Fruit fly (Drosophila melanogaster): ENCODE data around the gene CG17650.

Gene CG17650

dm6 chr2L:1710224-1710623, 48.7 kb downstream of the CG17650 start, which contains the start of the genes CG17660 and mRpL48:
Gene CG17660 (minus strand): TSS chr2L:1710421.
Gene mRpL48 (plus strand): TSS chr2L:1710462.
- no peak for TF ChIP-seq CTCF (optimal IDR thresholded peaks at IDR 0.05)
- TF ChIP-seq CG8478 (optimal IDR thresholded peaks at IDR 0.05), result no peak

DNA sequence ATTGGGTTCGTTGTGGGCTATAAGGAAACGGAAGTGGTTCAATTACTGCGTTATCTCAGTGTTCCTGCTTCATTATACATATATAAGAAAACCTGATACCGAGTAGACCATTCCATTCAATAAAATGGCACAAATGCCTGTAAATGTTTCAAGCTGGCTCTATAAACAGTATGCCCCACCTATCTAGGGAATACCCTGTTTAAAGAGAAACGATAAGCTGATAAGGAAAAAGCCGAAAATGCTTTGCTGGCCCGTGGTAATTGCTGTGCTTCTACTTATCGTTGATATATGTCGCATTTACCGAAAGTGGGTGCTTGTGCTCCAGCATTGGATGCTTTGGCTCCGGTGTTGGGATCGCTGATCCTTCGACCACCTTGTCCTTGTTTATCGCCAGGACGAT, 49.6 kb downstream of the CG17650 start:
- TF ChIP-seq CG8478 (optimal IDR thresholded peaks at IDR 0.05) (no peak), CTCF (optimal IDR thresholded peaks at IDR 0.05) (no peak)

Measured in S2 (cell line).